Worm (Caenorhabditis elegans): ENCODE measurements around the gene C54F6.17.
"Not testable (repeated sequence)": the region's sequence is repeated elsewhere in the genome, so short reads cannot be mapped to it uniquely, and the experiment has no call there.

Gene C54F6.17

ce11 chrV:7508566-7509044 lies 18.6 kb upstream of the C54F6.17 start, which contains the start of the genes str-31 and nhr-172:
str-31 (minus strand) TSS chrV:7508666.
nhr-172 (plus strand) TSS chrV:7508994.
- TF ChIP-seq zip-8 (tag; optimal IDR thresholded peaks at IDR 0.05) (no peak), bed-3 (GFP tag; optimal IDR thresholded peaks at IDR 0.05) (no peak), unc-62 (GFP tag; optimal IDR thresholded peaks at IDR 0.05) (peak; percentile 19), ztf-11 (tag; optimal IDR thresholded peaks at IDR 0.05) (no peak), nhr-237 (tag; optimal IDR thresholded peaks at IDR 0.05) (no peak), elt-3 (tag; optimal IDR thresholded peaks at IDR 0.05) (no peak), nhr-28 (tag; optimal IDR thresholded peaks at IDR 0.05) (no peak)

DNA sequence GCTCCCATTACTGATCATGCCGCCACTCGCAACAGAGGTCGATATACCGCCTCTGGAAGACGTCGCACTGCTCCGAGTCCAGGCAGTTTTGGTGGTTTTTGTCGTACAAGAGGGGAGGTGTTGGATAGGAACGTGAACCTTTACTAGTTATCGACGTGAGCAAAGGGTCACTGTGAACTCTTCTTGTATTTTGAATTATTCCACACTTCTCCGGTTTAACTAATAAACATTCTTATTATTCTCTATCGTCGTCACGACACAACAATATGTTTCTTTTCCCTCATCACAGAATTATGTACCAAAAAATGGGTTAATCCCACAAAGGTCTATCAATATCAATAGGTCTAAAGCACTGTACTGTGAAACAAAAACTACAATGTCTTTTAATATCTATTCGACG lies 15.8 kb upstream of the C54F6.17 start, which contains the start of gene nhr-171:
nhr-171 (plus strand) TSS at position 301 of the 400 bp plus-strand sequence.
- TF ChIP-seq ztf-11 (tag; optimal IDR thresholded peaks at IDR 0.05); mab-5 (tag; optimal IDR thresholded peaks at IDR 0.05); tbx-8 (GFP tag; optimal IDR thresholded peaks at IDR 0.05): not testable (repeated sequence)

DNA sequence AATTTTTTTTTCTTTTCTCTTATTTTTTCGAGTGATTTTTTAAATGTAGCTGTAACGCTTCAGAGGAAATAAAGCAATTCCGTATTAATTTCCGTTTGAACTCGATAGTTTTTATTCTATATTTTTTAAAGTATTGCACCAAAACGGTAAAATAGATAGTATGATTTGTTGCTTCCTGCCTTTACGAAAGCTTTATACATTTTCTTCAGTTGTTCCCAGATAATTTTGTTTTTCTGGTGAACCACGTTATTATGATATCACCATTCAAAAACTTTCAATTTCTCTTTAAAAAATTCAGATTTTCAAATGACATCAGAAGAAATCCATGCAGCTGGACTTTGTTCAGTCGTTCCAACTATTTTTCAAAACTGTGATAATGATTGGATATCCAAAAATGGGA lies 12.3 kb upstream of the C54F6.17 start, which contains the start of gene srb-18:
srb-18 (plus strand) TSS at position 301 of the 400 bp plus-strand sequence.
- no peak for TF ChIP-seq unc-39 (tag; optimal IDR thresholded peaks at IDR 0.05)
- TF ChIP-seq mab-5 (tag; optimal IDR thresholded peaks at IDR 0.05): no peak
- TF ChIP-seq mls-2 (tag; optimal IDR thresholded peaks at IDR 0.05): no peak

DNA sequence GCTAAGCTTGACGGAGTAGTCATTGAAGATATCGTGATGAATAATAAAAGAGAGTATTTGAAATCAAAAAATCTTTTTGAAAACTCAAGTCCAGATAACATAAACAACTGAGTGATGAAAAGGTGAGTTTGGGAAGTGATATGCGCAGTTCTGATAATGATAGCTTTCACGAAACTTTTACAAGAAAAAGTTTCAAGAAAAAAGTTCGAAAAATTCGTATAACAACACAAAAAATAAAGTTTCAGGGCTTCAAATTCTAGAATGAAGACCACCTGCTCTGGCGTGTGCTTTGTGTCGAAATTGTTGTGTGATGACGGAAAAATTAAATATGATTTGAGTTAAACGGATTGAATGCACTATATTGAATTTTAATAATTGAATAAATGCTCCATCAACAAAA lies 7.2 kb upstream of the C54F6.17 start, which contains the start of gene srb-19:
srb-19 (minus strand) TSS at position 101 of the 400 bp plus-strand sequence.
- TF ChIP-seq mls-2 (tag; optimal IDR thresholded peaks at IDR 0.05) (no peak), ces-1 (GFP tag; optimal IDR thresholded peaks at IDR 0.05) (peak; percentile 31)

DNA sequence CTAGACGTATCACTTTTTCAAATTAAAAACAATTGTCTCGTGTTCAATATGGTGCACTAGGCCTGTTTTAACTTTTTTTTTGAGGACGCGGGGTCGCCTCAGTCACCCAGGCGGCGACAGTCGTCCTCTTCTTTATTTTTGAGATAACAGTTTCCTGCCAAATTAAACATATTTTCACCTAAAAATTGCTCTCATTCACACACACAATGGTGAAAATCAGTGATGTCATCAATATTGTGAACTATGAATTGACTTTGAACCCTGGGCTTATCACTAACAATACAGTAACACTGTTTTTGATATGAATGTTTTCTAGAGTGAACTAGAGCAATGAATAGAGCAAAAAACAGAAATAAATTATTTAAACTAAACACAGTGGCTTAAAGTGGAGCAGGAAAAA lies 5.9 kb upstream of the C54F6.17 start:
- TF ChIP-seq M03D4.4 (tag; optimal IDR thresholded peaks at IDR 0.05): no peak
- no peak for TF ChIP-seq unc-62 (GFP tag; optimal IDR thresholded peaks at IDR 0.05)
- no peak for TF ChIP-seq elt-3 (tag; optimal IDR thresholded peaks at IDR 0.05)
- no peak for TF ChIP-seq cnd-1 (tag; optimal IDR thresholded peaks at IDR 0.05)
- TF ChIP-seq tbx-8 (GFP tag; optimal IDR thresholded peaks at IDR 0.05): no peak
- TF ChIP-seq nhr-2 (tag; optimal IDR thresholded peaks at IDR 0.05): no peak
- TF ChIP-seq nhr-28 (tag; optimal IDR thresholded peaks at IDR 0.05): no peak
- TF ChIP-seq pha-4 (tag; optimal IDR thresholded peaks at IDR 0.05): no peak
- TF ChIP-seq nhr-76 (tag; optimal IDR thresholded peaks at IDR 0.05): no peak
- TF ChIP-seq unc-39 (tag; optimal IDR thresholded peaks at IDR 0.05): no peak
- no peak for TF ChIP-seq ces-1 (GFP tag; optimal IDR thresholded peaks at IDR 0.05)
- no peak for TF ChIP-seq nhr-12 (tag; optimal IDR thresholded peaks at IDR 0.05)
- no peak for TF ChIP-seq lsy-2 (tag; optimal IDR thresholded peaks at IDR 0.05)
- no peak for TF ChIP-seq mep-1 (tag; optimal IDR thresholded peaks at IDR 0.05)
- no peak for TF ChIP-seq blmp-1 (tag; optimal IDR thresholded peaks at IDR 0.05)

DNA sequence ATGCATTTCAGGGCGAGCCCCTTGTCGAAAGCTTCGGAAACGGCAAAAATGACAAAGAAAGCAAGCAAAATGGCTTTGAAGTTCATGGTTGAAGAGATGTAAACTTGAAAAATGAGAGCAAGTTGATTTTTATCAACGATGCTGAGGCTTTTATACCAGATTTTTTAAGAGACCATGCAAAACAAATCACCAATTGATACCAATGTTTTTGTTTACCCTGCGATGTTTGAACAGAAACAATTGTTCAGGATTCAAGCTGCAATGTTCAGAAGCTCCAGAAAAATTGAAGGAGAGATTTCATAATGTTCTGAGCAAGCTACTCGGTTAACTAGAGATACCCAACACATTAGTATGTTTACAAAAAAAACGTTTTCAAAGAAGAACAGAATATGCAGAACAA lies 5.0 kb upstream of the C54F6.17 start, which contains the start of gene C54F6.15:
C54F6.15 (minus strand) TSS at position 101 of the 400 bp plus-strand sequence.
- TF ChIP-seq unc-120 (tag; optimal IDR thresholded peaks at IDR 0.05; ENCODE audit: poor library complexity, severe bottlenecking) (no peak), nhr-2 (tag; optimal IDR thresholded peaks at IDR 0.05) (no peak), nhr-237 (tag; optimal IDR thresholded peaks at IDR 0.05) (no peak), bed-3 (GFP tag; optimal IDR thresholded peaks at IDR 0.05) (no peak), zip-8 (tag; optimal IDR thresholded peaks at IDR 0.05) (no peak), blmp-1 (tag; optimal IDR thresholded peaks at IDR 0.05) (no peak), nhr-76 (tag; optimal IDR thresholded peaks at IDR 0.05) (no peak), lin-13 (tag; optimal IDR thresholded peaks at IDR 0.05) (no peak), mep-1 (tag; optimal IDR thresholded peaks at IDR 0.05) (no peak), ztf-11 (tag; optimal IDR thresholded peaks at IDR 0.05) (no peak), elt-1 (tag; optimal IDR thresholded peaks at IDR 0.05; ENCODE audit: borderline replicate concordance, insufficient read depth) (no peak), ceh-83 (GFP tag; optimal IDR thresholded peaks at IDR 0.05) (no peak), cnd-1 (tag; optimal IDR thresholded peaks at IDR 0.05) (no peak), ceh-39 (tag; optimal IDR thresholded peaks at IDR 0.05) (no peak), hlh-1 (tag; optimal IDR thresholded peaks at IDR 0.05) (no peak), lsy-2 (tag; optimal IDR thresholded peaks at IDR 0.05) (no peak)

- TF ChIP-seq M03D4.4 (tag; optimal IDR thresholded peaks at IDR 0.05) (no peak), nhr-237 (tag; optimal IDR thresholded peaks at IDR 0.05) (no peak), sptf-1 (tag; optimal IDR thresholded peaks at IDR 0.05) (no peak)
Observed at ce11 chrV:7523392-7523791, 3.9 kb upstream of the C54F6.17 start, which contains the start of gene C54F6.6. C54F6.6 (plus strand) TSS chrV:7523692.
